Worm (Caenorhabditis elegans) whole organism, early embryonic: ENCODE results near the gene ztf-28.

Experiments used
- B0310.2 ChIP-seq: sonication (generic microtip); optimal IDR thresholded peaks from 2 replicates; lab custom pipeline; 2016; ENCODE audit warnings: mild to moderate bottlenecking, missing genetic modification characterization, missing compliant biosample characterization
- aly-1 ChIP-seq: sonication (generic microtip); optimal IDR thresholded peaks from 2 replicates; lab custom pipeline; 2016; ENCODE audit warnings: missing genetic modification characterization, missing compliant biosample characterization
- ama-1 ChIP-seq: fragments of 150-350 bp; optimal IDR thresholded peaks from 2 replicates; lab custom pipeline; 2014
- ceh-36 ChIP-seq: sonication (generic microtip); optimal IDR thresholded peaks from 2 replicates; lab custom pipeline; 2016; ENCODE audit warnings: missing genetic modification characterization, inconsistent platforms, missing compliant biosample characterization
- ets-7 ChIP-seq: sonication (generic microtip); optimal IDR thresholded peaks from 2 replicates; lab custom pipeline; 2016; ENCODE audit warnings: missing genotype, missing genetic modification characterization, missing compliant biosample characterization
- flt-1 ChIP-seq: fragments of 200-800 bp; sonication (Bioruptor generic); IDR thresholded peaks from 2 replicates; pipeline ENCODE4 v1.3.6; 2022; ENCODE audit warnings: missing genetic modification characterization, missing compliant biosample characterization
- hnd-1 ChIP-seq: sonication (generic microtip); optimal IDR thresholded peaks from 2 replicates; lab custom pipeline; 2016; ENCODE audit warnings: missing genetic modification characterization, missing compliant biosample characterization
- pes-1 ChIP-seq: fragments of 200-800 bp; sonication (Bioruptor generic); IDR thresholded peaks from 2 replicates; pipeline ENCODE4 v1.3.6; 2022; ENCODE audit warnings: missing genetic modification reagents, missing genetic modification characterization, missing compliant biosample characterization
- scrt-1 ChIP-seq: fragments of 200-800 bp; sonication (Bioruptor generic); IDR thresholded peaks from 2 replicates; pipeline ENCODE4 v1.3.6; 2022; ENCODE audit warnings: missing genetic modification characterization, missing compliant biosample characterization
- tbx-37 ChIP-seq: fragments of 200-800 bp; sonication (Bioruptor generic); conservative IDR thresholded peaks from 2 replicates; pipeline ENCODE4 v1.3.6; 2022; ENCODE audit warnings: missing genetic modification reagents, missing genetic modification characterization, missing compliant biosample characterization
- tra-4 ChIP-seq: sonication (generic microtip); optimal IDR thresholded peaks from 2 replicates; lab custom pipeline; 2017; ENCODE audit warnings: missing genetic modification characterization, missing compliant biosample characterization

ce11 chrV:2139918-2140317, 49.4 kb downstream of the ztf-28 start, which contains the start of gene F22F7.7:
- TF ChIP-seq B0310.2 (tag; lab: Kevin White, UChicago) (no peak), pes-1 (no peak), tbx-37 (no peak), ama-1 (lab: Kevin White, UChicago) (no peak), ceh-36 (tag; lab: Kevin White, UChicago) (no peak), flt-1 (GFP tag; lab: Robert Waterston, UW) (no peak), scrt-1 (GFP tag; lab: Robert Waterston, UW) (no peak), tra-4 (tag; lab: Kevin White, UChicago) (no peak), hnd-1 (tag; lab: Kevin White, UChicago) (no peak), aly-1 (tag; lab: Kevin White, UChicago) (no peak), ets-7 (tag; lab: Kevin White, UChicago) (no peak)
